Fruit fly (Drosophila melanogaster): Measurements from ENCODE around the gene CG13999.

Gene CG13999

DNA sequence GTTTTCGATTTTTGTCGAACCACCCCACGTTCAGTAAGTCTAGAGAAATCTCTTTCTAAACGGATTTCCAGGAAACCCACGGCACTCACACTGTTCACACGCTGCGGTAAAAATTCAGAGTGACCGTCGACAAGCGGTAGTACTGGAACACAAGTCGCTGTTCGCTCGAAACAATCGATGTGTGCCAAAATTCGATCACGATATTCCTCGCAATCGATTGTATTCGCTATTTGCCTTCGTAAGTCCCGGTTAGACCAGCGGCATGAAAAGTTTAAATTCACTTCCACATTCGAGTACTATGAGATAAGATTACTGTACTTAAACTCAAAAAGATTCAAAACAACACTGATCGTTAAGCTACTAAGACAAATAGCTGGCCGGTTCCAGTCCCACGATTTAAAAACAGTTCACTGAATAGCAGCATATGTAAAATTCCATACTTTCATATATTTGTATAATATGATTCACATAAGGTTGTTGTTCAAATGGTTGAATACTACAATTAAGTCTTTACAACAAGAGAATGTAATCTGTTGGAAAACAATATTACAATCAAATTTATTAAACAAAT, 24.7 kb upstream of the CG13999 start, which contains the start of gene chic (continued):
- TF ChIP-seq CG7745 (tag; optimal IDR thresholded peaks at IDR 0.05) = peak; percentile 85
- peak; percentile 80 for TF ChIP-seq CG12155 (GFP tag; optimal IDR thresholded peaks at IDR 0.05)
- TF ChIP-seq pan (optimal IDR thresholded peaks at IDR 0.05) = no peak
- TF ChIP-seq pan (GFP tag; optimal IDR thresholded peaks at IDR 0.05 in 1 of 2, IDR thresholded peaks at IDR 0.05 in 1 of 2) = no peak
- no peak for TF ChIP-seq HHEX (GFP tag; optimal IDR thresholded peaks at IDR 0.05)
- peak; percentile 22 for TF ChIP-seq BEAF-32 (GFP tag; optimal IDR thresholded peaks at IDR 0.05)
- peak; percentile 34 for TF ChIP-seq CG7786 (GFP tag; optimal IDR thresholded peaks at IDR 0.05)
- TF ChIP-seq CG11247 (GFP tag; IDR thresholded peaks at IDR 0.05) = no peak
- TF ChIP-seq CkIIα-i1 (GFP tag; IDR thresholded peaks at IDR 0.05) = no peak
- TF ChIP-seq HLH54F (GFP tag; optimal IDR thresholded peaks at IDR 0.05) = no peak
- no peak for TF ChIP-seq Oaz (GFP tag; IDR thresholded peaks at IDR 0.05)
- peak; percentile 45 for TF ChIP-seq CG4617 (GFP tag; optimal IDR thresholded peaks at IDR 0.05; ENCODE audit: borderline replicate concordance)
- no peak for TF ChIP-seq ham (GFP tag; IDR thresholded peaks at IDR 0.05)
- TF ChIP-seq Ets97D (GFP tag; optimal IDR thresholded peaks at IDR 0.05) = peak; percentile 23
- peak; percentile 6 for TF ChIP-seq crc (GFP tag; optimal IDR thresholded peaks at IDR 0.05)
- no peak for TF ChIP-seq D19B (GFP tag; optimal IDR thresholded peaks at IDR 0.05)
- TF ChIP-seq CG10366 (GFP tag; IDR thresholded peaks at IDR 0.05) = no peak
- no peak for TF ChIP-seq sd (tag; optimal IDR thresholded peaks at IDR 0.05)
- TF ChIP-seq gfzf (GFP tag; optimal IDR thresholded peaks at IDR 0.05) = peak; percentile 68
- peak; percentile 22 for TF ChIP-seq scrt (GFP tag; optimal IDR thresholded peaks at IDR 0.05)
- TF ChIP-seq CG15479 (GFP tag; optimal IDR thresholded peaks at IDR 0.05) = no peak
- no peak for TF ChIP-seq vvl (GFP tag; IDR thresholded peaks at IDR 0.05)
- peak; percentile 0 for TF ChIP-seq fu2 (GFP tag; optimal IDR thresholded peaks at IDR 0.05)
- TF ChIP-seq CG31388 (GFP tag; optimal IDR thresholded peaks at IDR 0.05) = no peak
- TF ChIP-seq CrebB (tag; optimal IDR thresholded peaks at IDR 0.05) = peak; percentile 52
- TF ChIP-seq Hsf (GFP tag; optimal IDR thresholded peaks at IDR 0.05) = peak; percentile 10
- TF ChIP-seq CG34224 (GFP tag; IDR thresholded peaks at IDR 0.05; ENCODE audit: partially characterized antibody) = no peak
- no peak for TF ChIP-seq Taf1 (GFP tag; IDR thresholded peaks at IDR 0.05)
- peak; percentile 21 for TF ChIP-seq mam (GFP tag; optimal IDR thresholded peaks at IDR 0.05)
- peak; percentile 34 for TF ChIP-seq Hmr (GFP tag; optimal IDR thresholded peaks at IDR 0.05)
- TF ChIP-seq Sry-δ (GFP tag; optimal IDR thresholded peaks at IDR 0.05) = peak; percentile 20
- no peak for TF ChIP-seq YL-1 (GFP tag; optimal IDR thresholded peaks at IDR 0.05)
- no peak for TF ChIP-seq CG11085 (GFP tag; IDR thresholded peaks at IDR 0.05)
- no peak for TF ChIP-seq mld (GFP tag; IDR thresholded peaks at IDR 0.05; ENCODE audit: partially characterized antibody)
- no peak for TF ChIP-seq pros (GFP tag; optimal IDR thresholded peaks at IDR 0.05)
- TF ChIP-seq Mes4 (GFP tag; optimal IDR thresholded peaks at IDR 0.05) = no peak
- peak; percentile 36 for TF ChIP-seq zfh2 (GFP tag; optimal IDR thresholded peaks at IDR 0.05)
- TF ChIP-seq yki (optimal IDR thresholded peaks at IDR 0.05) = no peak
- no peak for TF ChIP-seq CG18011 (GFP tag; optimal IDR thresholded peaks at IDR 0.05)
- no peak for TF ChIP-seq luna (GFP tag; optimal IDR thresholded peaks at IDR 0.05)
- peak; percentile 42 for TF ChIP-seq dm (GFP tag; optimal IDR thresholded peaks at IDR 0.05)
- no peak for TF ChIP-seq Neu2 (GFP tag; optimal IDR thresholded peaks at IDR 0.05; ENCODE audit: borderline replicate concordance)
- TF ChIP-seq Mad (GFP tag; optimal IDR thresholded peaks at IDR 0.05) = no peak
- TF ChIP-seq CG1647 (GFP tag; optimal IDR thresholded peaks at IDR 0.05) = peak; percentile 38
- TF ChIP-seq CG13894 (tag; optimal IDR thresholded peaks at IDR 0.05) = peak; percentile 55
- TF ChIP-seq CG10431 (GFP tag; optimal IDR thresholded peaks at IDR 0.05) = no peak
- TF ChIP-seq psq (GFP tag; optimal IDR thresholded peaks at IDR 0.05) = no peak
- TF ChIP-seq slp2 (GFP tag; optimal IDR thresholded peaks at IDR 0.05) = no peak
- no peak for TF ChIP-seq cg (GFP tag; optimal IDR thresholded peaks at IDR 0.05)
- TF ChIP-seq H15 (GFP tag; IDR thresholded peaks at IDR 0.05) = no peak
- TF ChIP-seq CG8290 (GFP tag; optimal IDR thresholded peaks at IDR 0.05) = no peak
- TF ChIP-seq CG8290 (tag; optimal IDR thresholded peaks at IDR 0.05) = peak in 1 of 2 experiments; percentile 75
